Worm (Caenorhabditis elegans) whole organism, late embryonic: ENCODE measurements around the gene atg-16.2.

ENCODE experiments used
- ama-1 ChIP-seq: fragments of 150-350 bp; optimal IDR thresholded peaks from 2 replicates; lab custom pipeline; 2014
- che-1 ChIP-seq: sonication (generic microtip); optimal IDR thresholded peaks from 2 replicates; lab custom pipeline; 2016; ENCODE audit warnings: mild to moderate bottlenecking, missing genetic modification characterization, missing compliant biosample characterization
- elt-2 ChIP-seq: sonication (generic microtip); optimal IDR thresholded peaks from 2 replicates; lab custom pipeline; 2016; ENCODE audit warnings: missing genetic modification reagents, missing genetic modification characterization, missing compliant biosample characterization
- elt-4 ChIP-seq: sonication (generic microtip); optimal IDR thresholded peaks from 2 replicates; lab custom pipeline; 2016; ENCODE audit warnings: missing genetic modification characterization, missing compliant biosample characterization
- fkh-10 ChIP-seq: fragments of 150-350 bp; optimal IDR thresholded peaks from 2 replicates; lab custom pipeline; 2014; ENCODE audit warnings: missing biosample characterization, missing genetic modification reagents, missing genetic modification characterization
- hlh-13 ChIP-seq: fragments of 200-800 bp; sonication (Bioruptor generic); optimal IDR thresholded peaks from 2 replicates; lab custom pipeline; 2018; ENCODE audit warnings: mild to moderate bottlenecking, missing genetic modification characterization, missing compliant biosample characterization
- nhr-11 ChIP-seq: fragments of 150-350 bp; optimal IDR thresholded peaks from 2 replicates; lab custom pipeline; 2014; ENCODE audit warnings: missing biosample characterization, missing genetic modification characterization
- tbx-2 ChIP-seq: sonication (generic microtip); optimal IDR thresholded peaks from 2 replicates; lab custom pipeline; 2016; ENCODE audit warnings: missing genetic modification characterization, missing compliant biosample characterization

DNA sequence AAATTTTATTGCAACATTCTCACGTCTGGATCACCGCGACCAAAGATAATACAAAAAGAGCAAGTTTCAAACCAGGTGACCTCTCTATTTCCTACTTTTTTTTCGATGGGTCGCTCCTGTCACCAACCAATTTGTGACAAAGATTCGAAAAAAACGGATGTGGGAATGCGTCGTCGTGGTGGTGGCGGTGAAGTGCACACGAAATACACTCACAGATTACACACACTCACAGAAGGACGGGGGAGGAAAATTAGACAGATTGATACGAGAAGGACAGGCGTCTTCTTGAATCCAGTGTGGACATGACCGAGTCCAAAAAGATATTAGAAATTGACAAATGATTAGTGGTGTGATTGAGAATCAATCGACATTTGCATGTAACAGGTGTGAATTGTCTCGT lies 29.6 kb upstream of the atg-16.2 start:
- TF ChIP-seq nhr-11 (tag; lab: Kevin White, UChicago) (no peak), che-1 (tag; lab: Kevin White, UChicago) (no peak), elt-2 (tag; lab: Kevin White, UChicago) (no peak), ama-1 (lab: Kevin White, UChicago) (no peak), tbx-2 (no peak), hlh-13 (no peak), elt-4 (no peak), fkh-10 (GFP tag; lab: Kevin White, UChicago) (no peak)
